Fruit fly (Drosophila melanogaster) whole organism, embryonic: ENCODE data around the gene CAH4.

ENCODE experiments used
- C15 ChIP-seq: fragments of 200-800 bp; sonication (Bioruptor generic); IDR thresholded peaks from 3 replicates; pipeline ENCODE4 v1.3.6; 2022; ENCODE audit warnings: missing biosample characterization, missing genetic modification characterization
- CG10321 ChIP-seq: fragments of 200-800 bp; sonication (Bioruptor generic); IDR thresholded peaks from 2 replicates; pipeline ENCODE4 v1.3.6; 2022; ENCODE audit warnings: missing biosample characterization, missing genetic modification characterization
- CG10543 ChIP-seq: fragments of 200-800 bp; sonication (Bioruptor generic); optimal IDR thresholded peaks from 3 replicates; lab custom pipeline; 2017; ENCODE audit warnings: missing biosample characterization, mild to moderate bottlenecking, missing genetic modification characterization, moderate library complexity
- CG13123 ChIP-seq: fragments of 200-800 bp; sonication (Bioruptor generic); optimal IDR thresholded peaks from 2 replicates; lab custom pipeline; 2016; ENCODE audit warnings: missing biosample characterization, missing genetic modification characterization
- CG13775 ChIP-seq: fragments of 200-800 bp; sonication (Bioruptor generic); optimal IDR thresholded peaks from 3 replicates; lab custom pipeline; 2017; ENCODE audit warnings: missing biosample characterization, mild to moderate bottlenecking, missing genetic modification characterization
- CG15269 ChIP-seq: fragments of 200-800 bp; sonication (Bioruptor generic); optimal IDR thresholded peaks from 2 replicates; lab custom pipeline; 2018; ENCODE audit warnings: missing biosample characterization, mild to moderate bottlenecking, missing genetic modification characterization, moderate library complexity
- CG17612 ChIP-seq: fragments of 200-800 bp; sonication (Bioruptor generic); IDR thresholded peaks from 2 replicates; pipeline ENCODE4 v1.3.6; 2022; ENCODE audit warnings: missing biosample characterization, missing genetic modification characterization
- CG2199 ChIP-seq: fragments of 200-800 bp; sonication (Bioruptor generic); IDR thresholded peaks from 3 replicates; pipeline ENCODE4 v1.3.6; 2022; ENCODE audit warnings: missing biosample characterization, missing genetic modification characterization
- CG4707 ChIP-seq: fragments of 200-800 bp; sonication (Bioruptor generic); optimal IDR thresholded peaks from 2 replicates; lab custom pipeline; 2018; ENCODE audit warnings: missing biosample characterization, mild to moderate bottlenecking, missing genetic modification characterization, moderate library complexity
- CG5245 ChIP-seq: fragments of 200-800 bp; sonication (Bioruptor generic); optimal IDR thresholded peaks from 3 replicates; lab custom pipeline; 2016; ENCODE audit warnings: missing biosample characterization, missing genetic modification characterization
- CG6175 ChIP-seq: fragments of 200-800 bp; sonication (Bioruptor generic); IDR thresholded peaks from 3 replicates; pipeline ENCODE4 v1.3.6; 2022; ENCODE audit warnings: missing biosample characterization, missing genetic modification characterization
- CG6683 ChIP-seq: fragments of 200-800 bp; sonication (Bioruptor generic); optimal IDR thresholded peaks from 2 replicates; lab custom pipeline; 2017; ENCODE audit warnings: missing biosample characterization, mild to moderate bottlenecking, missing genetic modification characterization, missing genetic modification reagents
- CG7372 ChIP-seq: fragments of 200-800 bp; sonication (Bioruptor generic); IDR thresholded peaks from 2 replicates; pipeline ENCODE4 v1.3.6; 2022; ENCODE audit warnings: missing biosample characterization, missing genetic modification characterization
- CG7745 ChIP-seq: fragments of 200-800 bp; sonication (Bioruptor generic); optimal IDR thresholded peaks from 2 replicates; lab custom pipeline; 2018; ENCODE audit warnings: missing biosample characterization, mild to moderate bottlenecking, missing genetic modification characterization, moderate library complexity
- CG8478 ChIP-seq: fragments of >200 bp; optimal IDR thresholded peaks from 2 replicates; lab custom pipeline; 2018
- CG9215 ChIP-seq: fragments of 200-800 bp; sonication (Bioruptor generic); IDR thresholded peaks from 2 replicates; pipeline ENCODE4 v1.3.6; 2022; ENCODE audit warnings: missing biosample characterization, missing genetic modification characterization
- CG9797 ChIP-seq: fragments of 200-800 bp; sonication (Bioruptor generic); optimal IDR thresholded peaks from 3 replicates; lab custom pipeline; 2018; ENCODE audit warnings: missing biosample characterization, mild to moderate bottlenecking, missing genetic modification characterization
- CG9876 ChIP-seq: fragments of 200-800 bp; sonication (Bioruptor generic); optimal IDR thresholded peaks from 2 replicates; lab custom pipeline; 2016; ENCODE audit warnings: missing biosample characterization, missing genetic modification characterization
- CG9932 ChIP-seq: fragments of 200-800 bp; sonication (Bioruptor generic); IDR thresholded peaks from 2 replicates; pipeline ENCODE4 v1.3.6; 2022; ENCODE audit warnings: missing biosample characterization, missing genetic modification characterization
- E2f1 ChIP-seq: fragments of 200-800 bp; sonication (Bioruptor generic); IDR thresholded peaks from 2 replicates; pipeline ENCODE4 v1.3.6; 2022; ENCODE audit warnings: missing biosample characterization, missing genetic modification characterization
- Gsc ChIP-seq: fragments of 200-800 bp; sonication (Bioruptor generic); IDR thresholded peaks from 2 replicates; pipeline ENCODE4 v1.3.6; 2022; ENCODE audit warnings: missing biosample characterization, missing genetic modification characterization
- Kr ChIP-seq: fragments of 200-800 bp; sonication (Bioruptor generic); optimal IDR thresholded peaks from 2 replicates; lab custom pipeline; 2017; ENCODE audit warnings: missing biosample characterization, mild to moderate bottlenecking, missing genetic modification characterization
- NC2α ChIP-seq: fragments of 200-800 bp; sonication (Bioruptor generic); optimal IDR thresholded peaks from 2 replicates; lab custom pipeline; 2016; ENCODE audit warnings: missing biosample characterization, missing genetic modification characterization
- Oli ChIP-seq: fragments of 200-800 bp; sonication (Bioruptor generic); optimal IDR thresholded peaks from 2 replicates; lab custom pipeline; 2018; ENCODE audit warnings: missing biosample characterization, mild to moderate bottlenecking, missing genetic modification characterization, moderate library complexity
- Sin3A ChIP-seq: fragments of >200 bp; optimal IDR thresholded peaks from 2 replicates; lab custom pipeline; 2018
- YL-1 ChIP-seq: fragments of 200-800 bp; sonication (Bioruptor generic); optimal IDR thresholded peaks from 3 replicates; lab custom pipeline; 2017; ENCODE audit warnings: missing biosample characterization, mild to moderate bottlenecking, missing genetic modification characterization
- ash1 ChIP-seq: fragments of 200-800 bp; sonication (Bioruptor generic); optimal IDR thresholded peaks from 2 replicates; lab custom pipeline; 2018; ENCODE audit warnings: missing biosample characterization, mild to moderate bottlenecking, missing genetic modification characterization
- cad ChIP-seq: fragments of >200 bp; optimal IDR thresholded peaks from 2 replicates; lab custom pipeline; 2017; ENCODE audit warnings: missing biosample characterization, missing genetic modification characterization
- chm ChIP-seq: fragments of 200-800 bp; sonication (Bioruptor generic); IDR thresholded peaks from 2 replicates; pipeline ENCODE4 v1.3.6; 2022; ENCODE audit warnings: missing biosample characterization, missing genetic modification characterization
- crc ChIP-seq: fragments of 200-800 bp; sonication (Bioruptor generic); optimal IDR thresholded peaks from 2 replicates; lab custom pipeline; 2016; ENCODE audit warnings: missing biosample characterization, missing genetic modification characterization
- crol ChIP-seq: fragments of 200-800 bp; sonication (Bioruptor generic); IDR thresholded peaks from 2 replicates; pipeline ENCODE4 v1.3.6; 2022; ENCODE audit warnings: missing biosample characterization, missing genetic modification characterization
- cwo ChIP-seq: fragments of 200-800 bp; sonication (Bioruptor generic); optimal IDR thresholded peaks from 3 replicates; lab custom pipeline; 2017; ENCODE audit warnings: missing biosample characterization, missing genetic modification characterization, mild to moderate bottlenecking, moderate library complexity, missing genetic modification reagents
- disco-r ChIP-seq: fragments of 200-800 bp; sonication (Bioruptor generic); optimal IDR thresholded peaks from 2 replicates; lab custom pipeline; 2016; ENCODE audit warnings: missing biosample characterization, missing genetic modification characterization
- dpn ChIP-seq, 2 experiments: fragments of 200-800 bp; sonication (Bioruptor generic); optimal IDR thresholded peaks; 3 replicates each; lab custom pipeline; 2016; ENCODE audit warnings: missing biosample characterization in 2 of 2, missing genetic modification characterization in 2 of 2
- fd102C ChIP-seq: fragments of 200-800 bp; sonication (Bioruptor generic); optimal IDR thresholded peaks from 2 replicates; lab custom pipeline; 2018; ENCODE audit warnings: missing biosample characterization, mild to moderate bottlenecking, missing genetic modification characterization, moderate library complexity
- fd96Cb ChIP-seq: fragments of 200-800 bp; sonication (Bioruptor generic); optimal IDR thresholded peaks from 2 replicates; lab custom pipeline; 2018; ENCODE audit warnings: missing biosample characterization, mild to moderate bottlenecking, missing genetic modification characterization, moderate library complexity
- jumu ChIP-seq: fragments of 200-800 bp; sonication (Bioruptor generic); optimal IDR thresholded peaks from 3 replicates; lab custom pipeline; 2016; ENCODE audit warnings: missing biosample characterization, missing genetic modification characterization
- lilli ChIP-seq: fragments of 200-800 bp; sonication (Bioruptor generic); optimal IDR thresholded peaks from 3 replicates; lab custom pipeline; 2016; ENCODE audit warnings: missing biosample characterization, missing genetic modification characterization
- mam ChIP-seq: fragments of 200-800 bp; sonication (Bioruptor generic); optimal IDR thresholded peaks from 3 replicates; lab custom pipeline; 2016; ENCODE audit warnings: missing biosample characterization, missing genetic modification characterization
- nom ChIP-seq: fragments of 200-800 bp; sonication (Bioruptor generic); optimal IDR thresholded peaks from 2 replicates; lab custom pipeline; 2017; ENCODE audit warnings: missing biosample characterization, missing genetic modification characterization, mild to moderate bottlenecking, moderate library complexity, missing genetic modification reagents
- otp ChIP-seq: fragments of 200-800 bp; sonication (Bioruptor generic); IDR thresholded peaks from 3 replicates; pipeline ENCODE4, ENCODE4 v1.3.6; 2022; ENCODE audit warnings: missing biosample characterization, missing genetic modification characterization
- sc ChIP-seq, 3 experiments: fragments of >200 bp in 2 of 3; fragments of 200-800 bp in 1 of 3; sonication (Bioruptor generic) in 1 of 3; optimal IDR thresholded peaks; 2 replicates in 2 of 3; 3 replicates in 1 of 3; lab custom pipeline; 2017; ENCODE audit warnings: mild to moderate bottlenecking in 1 of 3, missing biosample characterization in 1 of 3, missing genetic modification characterization in 1 of 3, missing genetic modification reagents in 1 of 3
- scrt ChIP-seq: fragments of 200-800 bp; sonication (Bioruptor generic); optimal IDR thresholded peaks from 2 replicates; lab custom pipeline; 2018; ENCODE audit warnings: missing biosample characterization, mild to moderate bottlenecking, missing genetic modification characterization, moderate library complexity
- sd ChIP-seq: fragments of 200-800 bp; sonication (Bioruptor generic); optimal IDR thresholded peaks from 3 replicates; lab custom pipeline; 2018; ENCODE audit warnings: missing biosample characterization, mild to moderate bottlenecking, missing genetic modification characterization, moderate library complexity
- sens ChIP-seq: fragments of 200-800 bp; sonication (Bioruptor generic); peaks from one replicate; lab custom pipeline; 2016; ENCODE audit warnings: missing biosample characterization, missing genetic modification characterization
- shn ChIP-seq: fragments of 200-800 bp; sonication (Bioruptor generic); optimal IDR thresholded peaks from 3 replicates; lab custom pipeline; 2016; ENCODE audit warnings: missing biosample characterization, missing genetic modification characterization
- sima ChIP-seq: fragments of 200-800 bp; sonication (Bioruptor generic); optimal IDR thresholded peaks from 2 replicates; lab custom pipeline; 2016; ENCODE audit warnings: missing biosample characterization, missing genetic modification characterization
- sr ChIP-seq: fragments of 200-800 bp; sonication (Bioruptor generic); IDR thresholded peaks from 3 replicates; pipeline ENCODE4 v1.3.6; 2022; ENCODE audit warnings: missing biosample characterization, missing genetic modification characterization
- tin ChIP-seq: fragments of 200-800 bp; sonication (Bioruptor generic); optimal IDR thresholded peaks from 3 replicates; lab custom pipeline; 2016; ENCODE audit warnings: missing biosample characterization, missing genetic modification characterization
- tio ChIP-seq: fragments of 200-800 bp; sonication (Bioruptor generic); optimal IDR thresholded peaks from 2 replicates; lab custom pipeline; 2017; ENCODE audit warnings: missing biosample characterization, missing genetic modification characterization, inconsistent platforms
- trem ChIP-seq: fragments of 200-800 bp; optimal IDR thresholded peaks from 3 replicates; lab custom pipeline; 2019; ENCODE audit warnings: missing biosample characterization, mild to moderate bottlenecking, missing genetic modification characterization, moderate library complexity
- wdn ChIP-seq: fragments of 200-800 bp; sonication (Bioruptor generic); IDR thresholded peaks from 2 replicates; pipeline ENCODE4 v1.3.6; 2022; ENCODE audit warnings: missing biosample characterization, missing genetic modification characterization

CAH4 gene

dm6 chr3R:24809576-24810279 is 47.6 kb downstream of the CAH4 start (continued):
- peak; percentile 48 for TF ChIP-seq CG10543 (GFP tag; lab: Kevin White, UChicago)
- no peak for TF ChIP-seq chm
- peak; percentile 17 for TF ChIP-seq sd (tag; lab: Kevin White, UChicago)
- TF ChIP-seq nom: no peak
- TF ChIP-seq CG6175 (GFP tag; lab: Robert Waterston, UW): no peak
- TF ChIP-seq CG13775 (GFP tag; lab: Kevin White, UChicago): no peak
- TF ChIP-seq sc (optimal IDR thresholded peaks at IDR 0.05; lab: Kevin White, UChicago): no peak
- TF ChIP-seq sc (GFP tag; optimal IDR thresholded peaks at IDR 0.05; lab: Kevin White, UChicago): no peak
- TF ChIP-seq CG9876: no peak
- peak; percentile 43 for TF ChIP-seq CG6683 (GFP tag; lab: Kevin White, UChicago)
- no peak for TF ChIP-seq ash1 (GFP tag; lab: Kevin White, UChicago)
- no peak for TF ChIP-seq sima
- peak; percentile 54 for TF ChIP-seq CG4707
- no peak for TF ChIP-seq mam (GFP tag; lab: Kevin White, UChicago)
- no peak for TF ChIP-seq NC2α (GFP tag; lab: Kevin White, UChicago)
- TF ChIP-seq CG8478 (lab: Kevin White, UChicago): no peak
- no peak for TF ChIP-seq crc
- TF ChIP-seq crol (GFP tag; lab: Robert Waterston, UW): no peak
- no peak for TF ChIP-seq CG10321
- TF ChIP-seq scrt (GFP tag; lab: Kevin White, UChicago): no peak
- no peak for TF ChIP-seq CG9797 (GFP tag; lab: Kevin White, UChicago)
- no peak for TF ChIP-seq CG15269
- TF ChIP-seq tin (GFP tag; lab: Kevin White, UChicago): no peak
- no peak for TF ChIP-seq fd102C
- TF ChIP-seq tio (GFP tag; lab: Kevin White, UChicago): no peak
- no peak for TF ChIP-seq CG7372 (GFP tag; lab: Robert Waterston, UW)
- peak; percentile 30 for TF ChIP-seq trem (tag; lab: Kevin White, UChicago)
- no peak for TF ChIP-seq CG17612 (GFP tag; lab: Robert Waterston, UW)
- peak; percentile 94 for TF ChIP-seq sens (GFP tag; lab: Kevin White, UChicago)
- TF ChIP-seq Sin3A (lab: Kevin White, UChicago): no peak
- peak; percentile 29; the same call in 1 of the 3 replicates for TF ChIP-seq sr (GFP tag; lab: Robert Waterston, UW)
- TF ChIP-seq cad (GFP tag; lab: Kevin White, UChicago): no peak
- TF ChIP-seq CG7745: no peak
- TF ChIP-seq Gsc (GFP tag; lab: Robert Waterston, UW): no peak
- TF ChIP-seq Kr: no peak
- no peak for TF ChIP-seq CG5245 (GFP tag; lab: Kevin White, UChicago)
- TF ChIP-seq Oli (tag; lab: Kevin White, UChicago): no peak
- no peak for TF ChIP-seq dpn (GFP tag; optimal IDR thresholded peaks at IDR 0.05; lab: Kevin White, UChicago)
- no peak for TF ChIP-seq CG9932 (GFP tag; lab: Robert Waterston, UW)
- no peak for TF ChIP-seq YL-1 (GFP tag; lab: Kevin White, UChicago)
- no peak for TF ChIP-seq otp
- no peak for TF ChIP-seq CG9215 (GFP tag; lab: Robert Waterston, UW)
- TF ChIP-seq disco-r (GFP tag; lab: Kevin White, UChicago): no peak
- no peak for TF ChIP-seq lilli (GFP tag; lab: Kevin White, UChicago)
- no peak for TF ChIP-seq CG13123
- peak; percentile 45 for TF ChIP-seq cwo (GFP tag; lab: Kevin White, UChicago)
- no peak for TF ChIP-seq C15 (GFP tag; lab: Robert Waterston, UW)
- TF ChIP-seq fd96Cb (tag; lab: Kevin White, UChicago): no peak
- TF ChIP-seq E2f1: no peak
- no peak for TF ChIP-seq jumu (GFP tag; lab: Kevin White, UChicago)
- no peak for TF ChIP-seq CG2199 (GFP tag; lab: Robert Waterston, UW)
- TF ChIP-seq wdn (GFP tag; lab: Robert Waterston, UW): no peak
- no peak for TF ChIP-seq shn
